Worm (Caenorhabditis elegans): Measurements from ENCODE around the gene F41H10.5.

ce11 chrIV:5389951-5390350 is 29.2 kb downstream of the F41H10.5 start:
- TF ChIP-seq nhr-12 (tag; optimal IDR thresholded peaks at IDR 0.05) = no peak
- no peak for TF ChIP-seq nhr-237 (tag; optimal IDR thresholded peaks at IDR 0.05)
- TF ChIP-seq sem-2 (GFP tag; optimal IDR thresholded peaks at IDR 0.05) = no peak
- TF ChIP-seq elt-1 (tag; optimal IDR thresholded peaks at IDR 0.05; ENCODE audit: borderline replicate concordance, insufficient read depth) = no peak
- no peak for TF ChIP-seq nhr-28 (tag; optimal IDR thresholded peaks at IDR 0.05)

All from whole organism, mixed stage, embryonic.